Worm (Caenorhabditis elegans): Measurements from ENCODE around the gene slrp-1.

The slrp-1 gene

DNA sequence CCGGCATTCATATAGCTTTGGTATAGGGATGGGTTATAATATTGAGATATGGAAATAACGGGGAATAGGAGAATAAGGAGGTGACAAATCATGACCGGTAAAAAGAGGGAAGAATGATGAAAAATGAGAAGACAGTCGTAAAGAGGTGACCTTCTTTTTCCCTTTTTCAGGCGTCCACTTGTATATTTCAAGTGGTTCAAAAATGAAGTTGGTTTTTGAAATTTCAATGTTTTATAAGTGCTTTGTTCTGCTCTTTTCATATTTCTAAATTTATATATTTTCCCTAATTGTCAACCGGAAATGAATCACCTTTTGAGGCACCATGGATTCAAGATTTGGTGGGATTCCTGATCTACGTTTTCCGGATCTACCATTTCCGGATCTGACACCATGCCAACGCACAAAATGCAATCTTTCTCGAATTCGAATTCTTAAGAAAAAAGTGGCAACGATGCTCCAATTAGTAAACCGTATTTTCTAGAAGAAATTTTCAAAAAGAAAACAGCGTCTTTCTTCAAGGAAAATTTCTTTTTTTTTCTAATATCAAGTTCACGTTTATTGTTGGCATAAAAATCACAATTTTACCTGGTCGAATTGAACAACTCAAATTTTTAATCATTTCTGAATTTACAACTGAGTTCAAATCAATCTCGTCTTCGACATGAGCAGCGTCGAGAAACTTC lies 24.0 kb downstream of the slrp-1 start, which contains the start of the genes F53F4.2 and F53F4.18:
Gene F53F4.2, minus strand, starts transcription at position 101 of the 683 bp plus-strand sequence.
Gene F53F4.18, plus strand, starts transcription at position 633 of the 683 bp plus-strand sequence.
- TF ChIP-seq lin-13 (GFP tag; optimal IDR thresholded peaks at IDR 0.05) (no peak), nhr-12 (tag; optimal IDR thresholded peaks at IDR 0.05) (no peak), hlh-17 (GFP tag; optimal IDR thresholded peaks at IDR 0.05; ENCODE audit: borderline replicate concordance) (no peak)

DNA sequence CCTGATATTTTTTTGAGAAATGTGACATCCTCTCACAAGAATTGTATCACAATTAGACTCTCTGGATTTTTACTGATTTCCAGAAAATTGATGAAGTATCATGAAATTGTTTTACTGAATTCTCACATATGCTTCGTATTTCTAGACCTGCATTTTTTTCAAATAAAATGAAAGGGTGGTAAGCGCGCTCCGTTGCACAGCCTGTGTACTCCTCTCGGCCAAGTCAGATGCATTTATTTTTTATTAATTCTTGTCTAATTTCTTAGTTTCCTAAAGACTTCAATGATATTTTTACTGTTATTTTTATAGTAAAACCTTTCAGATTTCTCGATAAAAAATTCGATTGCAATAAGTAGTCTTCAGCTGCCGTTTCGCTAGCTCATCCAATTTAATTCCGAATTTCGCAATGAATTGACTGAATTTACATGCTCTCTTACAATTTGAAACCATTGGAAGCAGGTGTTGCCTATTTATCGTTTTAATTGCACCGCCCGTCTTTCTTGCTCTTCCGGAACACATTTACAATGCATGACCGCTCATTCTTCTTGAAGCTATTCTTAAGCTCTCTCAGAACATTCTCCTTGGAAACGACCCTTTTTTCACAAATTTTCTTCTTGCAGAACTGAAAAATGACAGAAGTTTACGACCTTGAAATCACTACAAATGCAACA lies 26.0 kb downstream of the slrp-1 start, which contains the start of gene tbcb-1:
Gene tbcb-1, plus strand, starts transcription at position 621 of the 671 bp plus-strand sequence.
- peak; percentile 69 for TF ChIP-seq dsc-1 (tag; optimal IDR thresholded peaks at IDR 0.05)
- peak; percentile 0 for TF ChIP-seq snpc-4 (tag; optimal IDR thresholded peaks at IDR 0.05)
- peak; percentile 4 for TF ChIP-seq fkh-4 (tag; optimal IDR thresholded peaks at IDR 0.05; ENCODE audit: borderline replicate concordance)
- peak; percentile 58 for TF ChIP-seq rnt-1 (tag; optimal IDR thresholded peaks at IDR 0.05)
- TF ChIP-seq lin-35 (GFP tag; optimal IDR thresholded peaks at IDR 0.05): peak; percentile 47 to 52
- TF ChIP-seq aha-1 (tag; optimal IDR thresholded peaks at IDR 0.05): no peak
- no peak for TF ChIP-seq lin-39 (tag; optimal IDR thresholded peaks at IDR 0.05)
- TF ChIP-seq isw-1 (GFP tag; IDR thresholded peaks at IDR 0.05): no peak
- TF ChIP-seq dpl-1 (GFP tag; optimal IDR thresholded peaks at IDR 0.05): peak; percentile 33 to 74 (median 65)
- peak; percentile 63 for TF ChIP-seq mep-1 (tag; optimal IDR thresholded peaks at IDR 0.05)
- TF ChIP-seq nhr-71 (tag; optimal IDR thresholded peaks at IDR 0.05): peak; percentile 66
- peak; percentile 37 for TF ChIP-seq nhr-90 (tag; optimal IDR thresholded peaks at IDR 0.05; ENCODE audit: poor library complexity)
- TF ChIP-seq pax-3 (tag; optimal IDR thresholded peaks at IDR 0.05): no peak
- TF ChIP-seq C34B4.2 (tag; optimal IDR thresholded peaks at IDR 0.05): no peak
- TF ChIP-seq lsy-2 (tag; optimal IDR thresholded peaks at IDR 0.05): peak; percentile 46 to 53
- peak; percentile 41 for TF ChIP-seq irx-1 (tag; optimal IDR thresholded peaks at IDR 0.05)
- peak; percentile 67 for TF ChIP-seq nhr-47 (tag; optimal IDR thresholded peaks at IDR 0.05)
- TF ChIP-seq egl-27 (tag; optimal IDR thresholded peaks at IDR 0.05): no peak
- no peak for TF ChIP-seq aly-2 (tag; optimal IDR thresholded peaks at IDR 0.05)
- TF ChIP-seq hpl-2 (GFP tag; optimal IDR thresholded peaks at IDR 0.05): no peak
- peak; percentile 26 for TF ChIP-seq egl-13 (tag; optimal IDR thresholded peaks at IDR 0.05)
- peak; percentile 57 for TF ChIP-seq swsn-7 (tag; optimal IDR thresholded peaks at IDR 0.05)
- TF ChIP-seq efl-1 (optimal IDR thresholded peaks at IDR 0.05): peak; percentile 46 to 66
- TF ChIP-seq efl-1 (GFP tag; optimal IDR thresholded peaks at IDR 0.05 in 1 of 2): peak; percentile 58 to 95
- TF ChIP-seq lir-3 (tag; optimal IDR thresholded peaks at IDR 0.05; ENCODE audit: poor library complexity): peak; percentile 29
- peak; percentile 56 for TF ChIP-seq snu-23 (GFP tag; optimal IDR thresholded peaks at IDR 0.05)
- TF ChIP-seq blmp-1 (tag; optimal IDR thresholded peaks at IDR 0.05): peak; percentile 37
- peak in 2 of 3 experiments; percentile 35 for TF ChIP-seq ceh-82 (tag; optimal IDR thresholded peaks at IDR 0.05)
- TF ChIP-seq ceh-88 (GFP tag; IDR thresholded peaks at IDR 0.05): no peak
- peak; percentile 60 for TF ChIP-seq nhr-20 (tag; optimal IDR thresholded peaks at IDR 0.05)
- peak; percentile 46 for TF ChIP-seq xbp-1 (tag; optimal IDR thresholded peaks at IDR 0.05)
- TF ChIP-seq ces-1 (GFP tag; optimal IDR thresholded peaks at IDR 0.05): no peak
- TF ChIP-seq nhr-85 (tag): peak; percentile 32
- TF ChIP-seq tbx-2 (tag; optimal IDR thresholded peaks at IDR 0.05): peak; percentile 37
- TF ChIP-seq lin-15B (tag; optimal IDR thresholded peaks at IDR 0.05): peak; percentile 57

DNA sequence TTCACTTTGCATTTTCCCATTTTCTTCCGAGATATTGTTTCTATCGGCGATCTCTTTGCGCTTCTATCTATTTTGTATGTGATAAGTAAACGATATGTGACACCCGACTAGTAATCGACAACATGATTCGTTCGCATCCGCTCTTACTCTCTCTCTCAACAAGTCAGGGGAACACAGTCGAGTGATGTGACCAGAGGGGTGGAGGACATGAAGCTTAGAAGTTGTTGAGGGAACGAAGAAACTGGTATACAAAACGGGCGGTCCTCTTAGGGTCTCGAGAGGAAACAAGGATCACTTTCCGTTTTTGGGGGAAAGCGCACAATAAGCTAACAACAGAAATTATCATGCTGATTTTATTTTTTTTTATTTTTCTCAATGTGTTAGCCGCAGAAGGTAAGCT lies 27.4 kb downstream of the slrp-1 start, which contains the start of gene F53F4.4:
Gene F53F4.4, plus strand, starts transcription at position 301 of the 400 bp plus-strand sequence.
- no peak for TF ChIP-seq mef-2 (tag; optimal IDR thresholded peaks at IDR 0.05)
- peak; percentile 59 for TF ChIP-seq blmp-1 (tag; optimal IDR thresholded peaks at IDR 0.05)
- no peak for TF ChIP-seq efl-1 (optimal IDR thresholded peaks at IDR 0.05)
- TF ChIP-seq efl-1 (GFP tag; optimal IDR thresholded peaks at IDR 0.05 in 1 of 2): peak in 1 of 2 experiments; percentile 67
